Worm (Caenorhabditis elegans) whole organism, L3 larva: ENCODE results near the gene T01C3.3.

ENCODE experiments used
- ZK546.5 ChIP-seq: sonication (generic microtip); optimal IDR thresholded peaks from 2 replicates; lab custom pipeline; 2017; ENCODE audit warnings: missing biosample characterization, missing genetic modification characterization
- aly-2 ChIP-seq: fragments of 150-350 bp; optimal IDR thresholded peaks from 2 replicates; lab custom pipeline; 2014; ENCODE audit warnings: missing biosample characterization, missing genetic modification characterization
- ceh-28 ChIP-seq: fragments of 150-350 bp; optimal IDR thresholded peaks from 2 replicates; lab custom pipeline; 2014; ENCODE audit warnings: missing biosample characterization, missing genetic modification reagents, missing genetic modification characterization
- ceh-82 ChIP-seq: fragments of 150-350 bp; optimal IDR thresholded peaks from 2 replicates; lab custom pipeline; 2014; ENCODE audit warnings: missing biosample characterization, missing genetic modification characterization
- egl-5 ChIP-seq: fragments of 150-350 bp; optimal IDR thresholded peaks from 2 replicates; lab custom pipeline; 2017; ENCODE audit warnings: missing biosample characterization, missing genetic modification reagents, missing genetic modification characterization, inconsistent platforms
- eor-1 ChIP-seq, 2 experiments: fragments of 150-350 bp; optimal IDR thresholded peaks; 2 replicates each; lab custom pipeline; 2014 to 2018; ENCODE audit warnings: missing biosample characterization in 2 of 2, missing genetic modification characterization in 2 of 2
- fkh-10 ChIP-seq: sonication (generic microtip); optimal IDR thresholded peaks from 2 replicates; lab custom pipeline; 2017; ENCODE audit warnings: missing biosample characterization, missing genetic modification reagents, missing genetic modification characterization
- fkh-2 ChIP-seq: fragments of 150-350 bp; optimal IDR thresholded peaks from 2 replicates; lab custom pipeline; 2014; ENCODE audit warnings: missing biosample characterization, missing genetic modification reagents, missing genetic modification characterization
- hmg-11 ChIP-seq: sonication (generic microtip); optimal IDR thresholded peaks from 2 replicates; lab custom pipeline; 2016; ENCODE audit warnings: missing genetic modification characterization, missing compliant biosample characterization
- jun-1 ChIP-seq: fragments of 150-350 bp; optimal IDR thresholded peaks from 2 replicates; lab custom pipeline; 2014; ENCODE audit warnings: missing biosample characterization, missing genetic modification reagents, missing genetic modification characterization
- lin-15B ChIP-seq: fragments of 150-350 bp; optimal IDR thresholded peaks from 2 replicates; lab custom pipeline; 2014; ENCODE audit warnings: missing biosample characterization, missing genetic modification characterization
- lin-39 ChIP-seq: fragments of 150-350 bp; optimal IDR thresholded peaks from 2 replicates; lab custom pipeline; 2018; ENCODE audit warnings: missing biosample characterization, missing genetic modification reagents, missing genetic modification characterization
- mdl-1 ChIP-seq: fragments of 150-350 bp; optimal IDR thresholded peaks from 2 replicates; lab custom pipeline; 2014; ENCODE audit warnings: missing biosample characterization, missing genetic modification characterization
- mml-1 ChIP-seq: fragments of 150-350 bp; sonication (generic microtip); optimal IDR thresholded peaks from 3 replicates; lab custom pipeline; 2014; ENCODE audit warnings: missing biosample characterization, missing genetic modification characterization
- nfya-1 ChIP-seq: sonication (generic microtip); optimal IDR thresholded peaks from 2 replicates; lab custom pipeline; 2017; ENCODE audit warnings: missing genetic modification characterization, mild to moderate bottlenecking, missing compliant biosample characterization, antibody characterized with exemption, moderate library complexity; ENCODE audit not compliant: insufficient read depth
- nhr-12 ChIP-seq: fragments of 150-350 bp; optimal IDR thresholded peaks from 2 replicates; lab custom pipeline; 2014; ENCODE audit warnings: missing biosample characterization, missing genetic modification characterization
- nhr-23 ChIP-seq: fragments of 150-350 bp; optimal IDR thresholded peaks from 2 replicates; lab custom pipeline; 2014; ENCODE audit warnings: missing biosample characterization, missing genetic modification reagents, missing genetic modification characterization
- nhr-28 ChIP-seq: fragments of 150-350 bp; optimal IDR thresholded peaks from 2 replicates; lab custom pipeline; 2014; ENCODE audit warnings: missing biosample characterization, missing genetic modification characterization
- nhr-67 ChIP-seq: fragments of 150-350 bp; optimal IDR thresholded peaks from 2 replicates; lab custom pipeline; 2014; ENCODE audit warnings: missing biosample characterization, missing genetic modification characterization
- pha-4 ChIP-seq: fragments of 150-350 bp; optimal IDR thresholded peaks from 2 replicates; lab custom pipeline; 2014; ENCODE audit warnings: missing biosample characterization, missing genetic modification reagents, missing genetic modification characterization
- snpc-4 ChIP-seq: fragments of 150-350 bp; optimal IDR thresholded peaks from 2 replicates; lab custom pipeline; 2014; ENCODE audit warnings: missing biosample characterization, missing genetic modification characterization
- unc-39 ChIP-seq: sonication (generic microtip); optimal IDR thresholded peaks from 4 replicates; lab custom pipeline; 2017; ENCODE audit warnings: missing biosample characterization, missing genetic modification characterization
- zag-1 ChIP-seq: fragments of 150-350 bp; optimal IDR thresholded peaks from 2 replicates; lab custom pipeline; 2014; ENCODE audit warnings: missing biosample characterization, missing genetic modification characterization
- ztf-4 ChIP-seq: fragments of 150-350 bp; optimal IDR thresholded peaks from 2 replicates; lab custom pipeline; 2014; ENCODE audit warnings: missing biosample characterization, missing genetic modification characterization

Gene T01C3.3

DNA sequence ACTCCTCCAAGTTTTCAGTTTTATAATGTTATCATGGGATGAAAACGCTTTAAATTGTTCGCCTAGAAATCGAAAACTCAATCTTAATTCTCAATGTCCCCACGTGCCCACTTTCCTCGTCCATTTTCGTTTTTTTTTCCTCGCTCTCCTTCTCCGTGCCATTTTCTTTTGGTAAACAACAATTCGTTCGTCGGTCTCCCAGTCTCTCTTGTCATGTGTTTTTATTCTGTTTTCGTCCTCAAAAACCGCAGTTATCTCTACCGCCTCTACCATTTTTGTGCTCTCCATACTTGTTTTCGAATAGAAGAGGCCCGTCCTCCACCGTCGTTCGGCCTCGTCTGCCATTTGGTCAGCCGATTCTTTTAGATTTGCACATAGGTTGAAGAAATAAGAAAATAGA is 43.9 kb downstream of the T01C3.3 start:
- TF ChIP-seq aly-2 = no peak
- no peak for TF ChIP-seq nhr-28 (tag; lab: Kevin White, UChicago)
- no peak for TF ChIP-seq ZK546.5
- no peak for TF ChIP-seq egl-5 (tag; lab: Kevin White, UChicago)
- TF ChIP-seq pha-4 (tag; lab: Kevin White, UChicago) = peak; percentile 86
- TF ChIP-seq snpc-4 = no peak
- TF ChIP-seq hmg-11 (tag; lab: Kevin White, UChicago) = peak; percentile 2
- peak; percentile 61 for TF ChIP-seq lin-39
- TF ChIP-seq nhr-23 (tag; lab: Kevin White, UChicago) = no peak
- no peak for TF ChIP-seq mml-1 (tag; lab: Kevin White, UChicago)

- TF ChIP-seq unc-39 (tag; lab: Kevin White, UChicago) = no peak
- TF ChIP-seq fkh-2 (tag; lab: Kevin White, UChicago) = no peak
- TF ChIP-seq mdl-1 (tag; lab: Kevin White, UChicago) = no peak
- no peak for TF ChIP-seq eor-1 (tag; optimal IDR thresholded peaks at IDR 0.05; lab: Kevin White, UChicago)
- no peak for TF ChIP-seq jun-1 (tag; lab: Kevin White, UChicago)
- no peak for TF ChIP-seq snpc-4
- TF ChIP-seq nhr-12 (tag; lab: Kevin White, UChicago) = no peak
Observed at ce11 chrV:14947022-14947421, 45.5 kb downstream of the T01C3.3 start, which contains the start of gene C30G7.4. C30G7.4 (minus strand) TSS chrV:14947122.

DNA sequence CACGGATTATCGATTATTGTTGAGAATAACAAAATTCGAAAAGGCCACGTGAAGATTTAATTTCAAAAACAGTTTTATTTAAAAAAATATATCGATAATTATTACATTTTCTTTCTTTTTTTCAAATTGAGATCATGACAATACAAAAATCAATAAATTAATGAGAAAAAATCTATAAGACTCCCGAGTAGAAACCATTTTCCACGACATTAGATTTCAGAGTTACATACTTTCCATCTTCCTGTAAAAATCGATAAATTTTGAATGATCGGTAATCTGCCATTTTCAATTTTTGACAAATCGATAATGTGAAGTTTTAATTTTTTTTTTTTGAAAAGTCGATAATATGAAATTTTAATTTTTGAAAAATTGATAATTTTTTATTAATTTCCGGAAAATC is 46.8 kb downstream of the T01C3.3 start, which contains the start of gene C30G7.3:
Gene C30G7.3 (minus strand): TSS at position 8 of the 400 bp plus-strand sequence.
- peak; percentile 65 for TF ChIP-seq ceh-28 (tag; lab: Kevin White, UChicago)
- TF ChIP-seq nhr-12 (tag; lab: Kevin White, UChicago) = no peak
- TF ChIP-seq, all 47 proteins: peak for 1

DNA sequence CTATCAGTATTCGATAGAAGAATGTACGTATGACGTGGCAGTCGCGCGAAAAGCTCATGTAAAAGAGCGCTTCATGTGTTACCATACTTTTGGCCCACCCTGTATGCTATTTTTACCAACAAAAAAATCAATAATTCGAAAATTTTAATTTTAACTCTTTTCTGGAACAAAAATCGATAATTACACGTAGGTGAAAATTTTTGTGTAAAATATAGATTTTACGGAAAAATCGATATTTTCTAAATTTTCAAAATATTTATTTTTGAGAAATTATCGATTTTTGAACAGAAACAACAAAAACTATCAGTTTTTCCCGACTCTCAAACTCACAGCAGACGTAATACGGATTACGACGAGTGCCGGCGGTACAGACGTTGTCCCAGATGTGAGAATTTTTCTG is 47.4 kb downstream of the T01C3.3 start:
- TF ChIP-seq ztf-4 (tag; lab: Kevin White, UChicago) (no peak), fkh-10 (GFP tag; lab: Kevin White, UChicago) (no peak), nhr-67 (tag; lab: Kevin White, UChicago) (no peak), ceh-28 (tag; lab: Kevin White, UChicago) (peak; percentile 46), ceh-82 (no peak)

DNA sequence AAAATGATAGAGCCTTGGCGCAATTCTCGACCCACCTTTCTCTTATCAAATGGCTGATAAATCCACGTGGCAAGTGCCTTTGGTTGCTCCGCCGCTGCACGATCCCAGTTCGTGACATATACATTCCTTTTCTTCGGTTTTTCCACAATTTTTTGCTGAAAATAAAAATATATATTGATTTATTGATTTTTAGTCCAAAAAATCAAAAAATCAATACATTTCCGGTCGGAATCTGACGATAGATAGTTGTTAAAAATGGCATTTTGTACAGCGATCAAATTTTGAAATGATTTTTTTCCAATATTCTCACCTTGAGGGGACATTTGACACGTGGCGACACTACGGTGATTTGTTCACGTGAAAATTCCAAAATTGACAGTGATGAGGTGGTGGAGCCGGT is 48.7 kb downstream of the T01C3.3 start:
- no peak for TF ChIP-seq pha-4 (tag; lab: Kevin White, UChicago)
- TF ChIP-seq zag-1 = no peak
- no peak for TF ChIP-seq nfya-1 (tag; lab: Kevin White, UChicago)
- TF ChIP-seq ceh-28 (tag; lab: Kevin White, UChicago) = peak; percentile 67

DNA sequence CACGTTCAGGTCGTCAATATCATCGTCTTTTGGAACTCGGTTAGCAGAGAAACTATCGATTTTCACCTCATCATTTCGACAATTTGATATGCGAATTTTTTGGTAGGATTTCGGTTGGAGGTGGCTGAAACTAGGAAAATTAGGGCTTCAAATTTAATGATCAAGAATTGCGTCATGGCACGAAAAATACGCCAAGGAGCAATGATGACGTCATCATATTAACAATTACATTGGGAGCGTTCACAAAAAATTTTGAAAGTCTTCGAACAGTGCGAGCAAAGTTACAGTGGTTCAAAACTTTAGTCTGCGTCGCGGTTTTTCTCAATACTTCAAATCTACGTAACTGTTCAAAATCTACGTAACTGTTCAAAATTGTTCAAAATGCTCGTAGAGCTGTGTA is 49.6 kb downstream of the T01C3.3 start:
- TF ChIP-seq snpc-4 (no peak), lin-15B (tag; lab: Kevin White, UChicago) (no peak), ztf-4 (tag; lab: Kevin White, UChicago) (no peak)
